Fruit fly (Drosophila melanogaster): ENCODE results near the gene bowl.

Gene bowl

dm6 chr2L:3802818-3803456, 31.4 kb downstream of the bowl start:
- TF ChIP-seq Hmx (GFP tag; optimal IDR thresholded peaks at IDR 0.05): no peak
- peak; percentile 49 for TF ChIP-seq CG10979 (tag; optimal IDR thresholded peaks at IDR 0.05)
- no peak for TF ChIP-seq CG1024 (GFP tag; IDR thresholded peaks at IDR 0.05)
- no peak for TF ChIP-seq CG4617 (GFP tag; optimal IDR thresholded peaks at IDR 0.05; ENCODE audit: borderline replicate concordance)
- TF ChIP-seq CG15479 (GFP tag; optimal IDR thresholded peaks at IDR 0.05): no peak
- no peak for TF ChIP-seq chinmo (GFP tag; IDR thresholded peaks at IDR 0.05; ENCODE audit: partially characterized antibody)
- no peak for TF ChIP-seq toy (GFP tag; IDR thresholded peaks at IDR 0.05)
- no peak for TF ChIP-seq twi (tag; optimal IDR thresholded peaks at IDR 0.05)
- TF ChIP-seq scrt (GFP tag; optimal IDR thresholded peaks at IDR 0.05): no peak
- peak; percentile 88 for TF ChIP-seq CG3995 (GFP tag; optimal IDR thresholded peaks at IDR 0.05)
- peak; percentile 44 for TF ChIP-seq cato (GFP tag; optimal IDR thresholded peaks at IDR 0.05; ENCODE audit: borderline replicate concordance)
- TF ChIP-seq amos (GFP tag; IDR thresholded peaks at IDR 0.05; ENCODE audit: partially characterized antibody): peak; percentile 32; the same call in 1 of the 2 replicates
- TF ChIP-seq Fer3 (tag; optimal IDR thresholded peaks at IDR 0.05): peak; percentile 80
- TF ChIP-seq CG12071 (GFP tag; optimal IDR thresholded peaks at IDR 0.05): no peak
- peak; percentile 43; the same call in 1 of the 2 replicates for TF ChIP-seq gsb (GFP tag; IDR thresholded peaks at IDR 0.05)
- TF ChIP-seq Xbp1 (GFP tag; optimal IDR thresholded peaks at IDR 0.05): peak; percentile 70
- 0 out of 2 replicates have a peak, but pooled peaks have one; percentile 35 for TF ChIP-seq CG5953 (GFP tag; IDR thresholded peaks at IDR 0.05)
- 0 out of 3 replicates have a peak, but pooled peaks have one; percentile 6 for TF ChIP-seq CG11560 (tag; IDR thresholded peaks at IDR 0.05)
- TF ChIP-seq CG3838 (GFP tag; optimal IDR thresholded peaks at IDR 0.05): peak; percentile 39
- no peak for TF ChIP-seq tup (GFP tag; optimal IDR thresholded peaks at IDR 0.05)
- peak; percentile 81 for TF ChIP-seq lab (GFP tag; optimal IDR thresholded peaks at IDR 0.05)
- no peak for TF ChIP-seq dmrt11E (tag; optimal IDR thresholded peaks at IDR 0.05)
- peak; percentile 95 for TF ChIP-seq Sry-β (GFP tag; optimal IDR thresholded peaks at IDR 0.05)
- peak; percentile 69; the same call in 1 of the 3 replicates for TF ChIP-seq CG6175 (GFP tag; IDR thresholded peaks at IDR 0.05)
- peak; percentile 47; the same call in 1 of the 2 replicates for TF ChIP-seq CG4730 (GFP tag; IDR thresholded peaks at IDR 0.05)
- TF ChIP-seq Aef1 (GFP tag; IDR thresholded peaks at IDR 0.05): peak; percentile 48; the same call in 2 of the 3 replicates
- peak; percentile 71 for TF ChIP-seq Oli (tag; optimal IDR thresholded peaks at IDR 0.05)
- TF ChIP-seq nerfin-2 (GFP tag; IDR thresholded peaks at IDR 0.05; ENCODE audit: partially characterized antibody): no peak
- TF ChIP-seq Awh (GFP tag; IDR thresholded peaks at IDR 0.05): 0 out of 2 replicates have a peak, but pooled peaks have one; percentile 19
- peak; percentile 52; the same call in 1 of the 2 replicates for TF ChIP-seq chm (GFP tag; IDR thresholded peaks at IDR 0.05)
- 0 out of 2 replicates have a peak, but pooled peaks have one; percentile 54 for TF ChIP-seq CG32772 (GFP tag; IDR thresholded peaks at IDR 0.05)
- no peak for TF ChIP-seq zf30C (GFP tag; optimal IDR thresholded peaks at IDR 0.05)
- TF ChIP-seq dysf (GFP tag; IDR thresholded peaks at IDR 0.05): peak; percentile 76; the same call in 2 of the 3 replicates
- 0 out of 2 replicates have a peak, but pooled peaks have one; percentile 43 for TF ChIP-seq dati (GFP tag; IDR thresholded peaks at IDR 0.05)
- TF ChIP-seq rib (GFP tag; IDR thresholded peaks at IDR 0.05): no peak
- no peak for TF ChIP-seq btn (GFP tag; optimal IDR thresholded peaks at IDR 0.05)
- peak; percentile 42 for TF ChIP-seq BtbVII (GFP tag; optimal IDR thresholded peaks at IDR 0.05)
- peak; percentile 11 for TF ChIP-seq her (GFP tag; optimal IDR thresholded peaks at IDR 0.05)
- TF ChIP-seq CG17385 (GFP tag; optimal IDR thresholded peaks at IDR 0.05): peak; percentile 56
- TF ChIP-seq ttk (GFP tag; IDR thresholded peaks at IDR 0.05): peak; percentile 53; the same call in 1 of the 2 replicates
- no peak for TF ChIP-seq CG30020 (tag; optimal IDR thresholded peaks at IDR 0.05)
- no peak for TF ChIP-seq h (optimal IDR thresholded peaks at IDR 0.05)
- no peak for TF ChIP-seq D (optimal IDR thresholded peaks at IDR 0.05)
- peak; percentile 12 for TF ChIP-seq D (GFP tag; optimal IDR thresholded peaks at IDR 0.05)
- no peak for TF ChIP-seq CG4854 (GFP tag; optimal IDR thresholded peaks at IDR 0.05)
- TF ChIP-seq NK7.1 (GFP tag; optimal IDR thresholded peaks at IDR 0.05): no peak
- peak; percentile 38; the same call in 1 of the 2 replicates for TF ChIP-seq wor (GFP tag; IDR thresholded peaks at IDR 0.05)
- peak; percentile 34 for TF ChIP-seq shn (GFP tag; optimal IDR thresholded peaks at IDR 0.05)
- peak; percentile 40; the same call in 1 of the 2 replicates for TF ChIP-seq wdn (GFP tag; IDR thresholded peaks at IDR 0.05)
- TF ChIP-seq CG8765 (GFP tag; IDR thresholded peaks at IDR 0.05): no peak

All from whole organism, embryonic.